Fruit fly (Drosophila melanogaster) whole organism, pupa: ENCODE data around the gene CG1674.

Source experiments
- CG10348 ChIP-seq: fragments of 200-800 bp; sonication (Bioruptor generic); IDR thresholded peaks from 2 replicates; pipeline ENCODE4 v1.3.6; 2022; ENCODE audit warnings: missing biosample characterization, missing genetic modification characterization
- CG12605 ChIP-seq: fragments of 200-800 bp; sonication (Bioruptor generic); IDR thresholded peaks from 2 replicates; pipeline ENCODE4 v1.3.6; 2022; ENCODE audit warnings: missing biosample characterization, missing genetic modification characterization
- CG13204 ChIP-seq: fragments of 200-800 bp; sonication (Bioruptor generic); optimal IDR thresholded peaks from 2 replicates; lab custom pipeline; 2018; ENCODE audit warnings: missing biosample characterization, mild to moderate bottlenecking, missing genetic modification characterization, moderate library complexity
- CG17806 ChIP-seq: fragments of 200-800 bp; sonication (Bioruptor generic); optimal IDR thresholded peaks from 2 replicates; lab custom pipeline; 2018; ENCODE audit warnings: missing biosample characterization, mild to moderate bottlenecking, missing genetic modification characterization, moderate library complexity
- CG34367 ChIP-seq: fragments of 200-800 bp; sonication (Bioruptor generic); optimal IDR thresholded peaks from 2 replicates; lab custom pipeline; 2018; ENCODE audit warnings: missing biosample characterization, mild to moderate bottlenecking, missing genetic modification characterization
- CG8159 ChIP-seq: fragments of 200-800 bp; sonication (Bioruptor generic); optimal IDR thresholded peaks from 3 replicates; lab custom pipeline; 2018; ENCODE audit warnings: missing biosample characterization, mild to moderate bottlenecking, missing genetic modification characterization, moderate library complexity
- CG8301 ChIP-seq: fragments of 200-800 bp; sonication (Bioruptor generic); optimal IDR thresholded peaks from 2 replicates; lab custom pipeline; 2018; ENCODE audit warnings: missing biosample characterization, mild to moderate bottlenecking, missing genetic modification characterization
- CG9948 ChIP-seq: fragments of 200-800 bp; sonication (Bioruptor generic); optimal IDR thresholded peaks from 2 replicates; lab custom pipeline; 2018; ENCODE audit warnings: missing biosample characterization, mild to moderate bottlenecking, missing genetic modification characterization, moderate library complexity
- EcR ChIP-seq: fragments of 200-800 bp; sonication (Bioruptor generic); optimal IDR thresholded peaks from 3 replicates; lab custom pipeline; 2019; ENCODE audit warnings: missing biosample characterization, missing genetic modification characterization, mild to moderate bottlenecking, moderate library complexity, missing genetic modification reagents
- Pif1A ChIP-seq: fragments of 200-800 bp; sonication (Bioruptor generic); optimal IDR thresholded peaks from 3 replicates; lab custom pipeline; 2016; ENCODE audit warnings: missing biosample characterization, missing genetic modification characterization
- Pif1B ChIP-seq: fragments of 200-800 bp; sonication (Bioruptor generic); optimal IDR thresholded peaks from 3 replicates; lab custom pipeline; 2016; ENCODE audit warnings: missing biosample characterization, missing genetic modification characterization
- fd96Ca ChIP-seq: fragments of 200-800 bp; sonication (Bioruptor generic); IDR thresholded peaks from 3 replicates; pipeline ENCODE4 v1.3.6; 2022; ENCODE audit warnings: missing biosample characterization, missing genetic modification characterization
- gl ChIP-seq: fragments of 200-800 bp; sonication (Bioruptor generic); optimal IDR thresholded peaks from 2 replicates; lab custom pipeline; 2018; ENCODE audit warnings: missing biosample characterization, mild to moderate bottlenecking, missing genetic modification characterization

- TF ChIP-seq CG17806 (tag; lab: Kevin White, UChicago) (no peak), CG34367 (no peak), EcR (GFP tag; lab: Kevin White, UChicago) (no peak), CG8159 (no peak), CG12605 (GFP tag; lab: Robert Waterston, UW) (no peak), gl (tag; lab: Kevin White, UChicago) (no peak), CG13204 (GFP tag; lab: Kevin White, UChicago) (no peak), CG9948 (tag; lab: Kevin White, UChicago) (no peak), Pif1A (GFP tag; lab: Kevin White, UChicago) (no peak), CG10348 (GFP tag; lab: Robert Waterston, UW) (no peak), CG8301 (tag; lab: Kevin White, UChicago) (no peak), Pif1B (GFP tag; lab: Kevin White, UChicago) (no peak), fd96Ca (GFP tag; lab: Robert Waterston, UW) (no peak)
Measured at dm6 chr4:238400-238799, 7.9 kb downstream of the CG1674 start.
